Worm (Caenorhabditis elegans) whole organism, mixed stage, embryonic: ENCODE data around the gene far-2.

Source experiments
- M03D4.4 ChIP-seq: sonication (generic microtip); optimal IDR thresholded peaks from 2 replicates; lab custom pipeline; 2017; ENCODE audit warnings: mild to moderate bottlenecking, missing genetic modification characterization, missing compliant biosample characterization
- bed-3 ChIP-seq: fragments of 200-800 bp; sonication (Bioruptor generic); optimal IDR thresholded peaks from 3 replicates; lab custom pipeline; 2018; ENCODE audit warnings: mild to moderate bottlenecking, missing genetic modification characterization, moderate library complexity, missing compliant biosample characterization
- blmp-1 ChIP-seq: fragments of 150-350 bp; optimal IDR thresholded peaks from 2 replicates; lab custom pipeline; 2014; ENCODE audit warnings: missing biosample characterization, missing genetic modification characterization
- ceh-39 ChIP-seq: fragments of 150-350 bp; optimal IDR thresholded peaks from 2 replicates; lab custom pipeline; 2014; ENCODE audit warnings: missing biosample characterization, missing genetic modification characterization
- ceh-43 ChIP-seq: fragments of 200-800 bp; sonication (Bioruptor generic); optimal IDR thresholded peaks from 2 replicates; lab custom pipeline; 2018; ENCODE audit warnings: mild to moderate bottlenecking, missing genetic modification characterization, moderate library complexity, missing compliant biosample characterization
- ceh-83 ChIP-seq: fragments of 200-800 bp; sonication (Bioruptor generic); optimal IDR thresholded peaks from 2 replicates; lab custom pipeline; 2018; ENCODE audit warnings: mild to moderate bottlenecking, missing genetic modification characterization, missing compliant biosample characterization
- ces-1 ChIP-seq: fragments of 150-350 bp; optimal IDR thresholded peaks from 2 replicates; lab custom pipeline; 2014; ENCODE audit warnings: missing biosample characterization, missing genetic modification reagents, missing genetic modification characterization
- cnd-1 ChIP-seq: fragments of 200-800 bp; sonication (Bioruptor generic); optimal IDR thresholded peaks from 2 replicates; lab custom pipeline; 2018; ENCODE audit warnings: mild to moderate bottlenecking, missing genetic modification characterization, missing compliant biosample characterization
- drap-1 ChIP-seq: fragments of 200-800 bp; sonication (Bioruptor generic); optimal IDR thresholded peaks from 3 replicates; lab custom pipeline; 2018; ENCODE audit warnings: mild to moderate bottlenecking, missing genetic modification characterization, missing compliant biosample characterization
- elt-1 ChIP-seq: sonication (generic microtip); optimal IDR thresholded peaks from 2 replicates; lab custom pipeline; 2017; ENCODE audit warnings: missing genetic modification characterization, mild to moderate bottlenecking, missing compliant biosample characterization, antibody characterized with exemption, moderate library complexity, borderline replicate concordance; ENCODE audit not compliant: insufficient read depth
- elt-3 ChIP-seq: fragments of 150-350 bp; optimal IDR thresholded peaks from 2 replicates; lab custom pipeline; 2014; ENCODE audit warnings: missing biosample characterization, missing genetic modification characterization
- flh-1 ChIP-seq: fragments of 200-800 bp; sonication (Bioruptor generic); optimal IDR thresholded peaks from 2 replicates; lab custom pipeline; 2018; ENCODE audit warnings: mild to moderate bottlenecking, missing genetic modification characterization, moderate library complexity, missing compliant biosample characterization
- ham-2 ChIP-seq: fragments of 200-800 bp; sonication (Bioruptor generic); optimal IDR thresholded peaks from 2 replicates; lab custom pipeline; 2018; ENCODE audit warnings: mild to moderate bottlenecking, missing genetic modification characterization, missing compliant biosample characterization
- hlh-1 ChIP-seq: fragments of 150-350 bp; optimal IDR thresholded peaks from 2 replicates; lab custom pipeline; 2014; ENCODE audit warnings: missing biosample characterization, missing genetic modification reagents, missing genetic modification characterization
- lin-13 ChIP-seq: fragments of 150-350 bp; optimal IDR thresholded peaks from 2 replicates; lab custom pipeline; 2014; ENCODE audit warnings: missing biosample characterization, missing genetic modification characterization
- lin-32 ChIP-seq: fragments of 200-800 bp; sonication (Bioruptor generic); optimal IDR thresholded peaks from 2 replicates; lab custom pipeline; 2018; ENCODE audit warnings: mild to moderate bottlenecking, missing genetic modification characterization, missing compliant biosample characterization
- lsy-2 ChIP-seq: fragments of 150-350 bp; optimal IDR thresholded peaks from 2 replicates; lab custom pipeline; 2014; ENCODE audit warnings: missing biosample characterization, missing genetic modification characterization
- mab-5 ChIP-seq: fragments of 150-350 bp; optimal IDR thresholded peaks from 2 replicates; lab custom pipeline; 2014; ENCODE audit warnings: missing biosample characterization, missing genetic modification characterization
- mep-1 ChIP-seq: fragments of 150-350 bp; optimal IDR thresholded peaks from 2 replicates; lab custom pipeline; 2017; ENCODE audit warnings: missing biosample characterization, missing genetic modification reagents, missing genetic modification characterization, inconsistent platforms
- mls-2 ChIP-seq: sonication (generic microtip); optimal IDR thresholded peaks from 2 replicates; lab custom pipeline; 2016; ENCODE audit warnings: mild to moderate bottlenecking, missing genetic modification characterization, moderate library complexity, missing compliant biosample characterization
- nhr-2 ChIP-seq: fragments of 150-350 bp; optimal IDR thresholded peaks from 2 replicates; lab custom pipeline; 2014; ENCODE audit warnings: missing biosample characterization, missing genetic modification characterization
- nhr-237 ChIP-seq: fragments of 150-350 bp; optimal IDR thresholded peaks from 2 replicates; lab custom pipeline; 2014; ENCODE audit warnings: missing biosample characterization, missing genetic modification characterization
- nhr-28 ChIP-seq: fragments of 150-350 bp; optimal IDR thresholded peaks from 2 replicates; lab custom pipeline; 2014; ENCODE audit warnings: missing biosample characterization, missing genetic modification characterization
- nhr-76 ChIP-seq: sonication (generic microtip); optimal IDR thresholded peaks from 2 replicates; lab custom pipeline; 2017; ENCODE audit warnings: missing biosample characterization, missing genetic modification characterization
- pha-4 ChIP-seq: fragments of 150-350 bp; optimal IDR thresholded peaks from 2 replicates; lab custom pipeline; 2018; ENCODE audit warnings: missing biosample characterization, missing genetic modification reagents, missing genetic modification characterization
- sem-2 ChIP-seq: fragments of 200-800 bp; sonication (Bioruptor generic); optimal IDR thresholded peaks from 2 replicates; lab custom pipeline; 2018; ENCODE audit warnings: mild to moderate bottlenecking, missing genetic modification characterization, missing compliant biosample characterization
- snpc-4 ChIP-seq: fragments of 150-350 bp; optimal IDR thresholded peaks from 2 replicates; lab custom pipeline; 2014; ENCODE audit warnings: missing biosample characterization, missing genetic modification characterization
- sptf-1 ChIP-seq: sonication (generic microtip); optimal IDR thresholded peaks from 2 replicates; lab custom pipeline; 2017; ENCODE audit warnings: mild to moderate bottlenecking, missing genetic modification characterization, moderate library complexity, missing compliant biosample characterization
- tbx-8 ChIP-seq: fragments of 200-800 bp; sonication (Bioruptor generic); optimal IDR thresholded peaks from 2 replicates; lab custom pipeline; 2018; ENCODE audit warnings: mild to moderate bottlenecking, missing genetic modification characterization, moderate library complexity, missing compliant biosample characterization
- unc-120 ChIP-seq: sonication (generic microtip); optimal IDR thresholded peaks from 2 replicates; lab custom pipeline; 2017; ENCODE audit warnings: missing genetic modification characterization, missing compliant biosample characterization; ENCODE audit not compliant: poor library complexity, severe bottlenecking
- unc-39 ChIP-seq: fragments of 150-350 bp; optimal IDR thresholded peaks from 2 replicates; lab custom pipeline; 2014; ENCODE audit warnings: missing biosample characterization, missing genetic modification characterization
- unc-62 ChIP-seq: fragments of 150-350 bp; optimal IDR thresholded peaks from 2 replicates; lab custom pipeline; 2014; ENCODE audit warnings: missing biosample characterization, missing genetic modification reagents, missing genetic modification characterization
- zip-8 ChIP-seq: fragments of 150-350 bp; optimal IDR thresholded peaks from 2 replicates; lab custom pipeline; 2014; ENCODE audit warnings: missing biosample characterization, missing genetic modification characterization

Gene far-2

DNA sequence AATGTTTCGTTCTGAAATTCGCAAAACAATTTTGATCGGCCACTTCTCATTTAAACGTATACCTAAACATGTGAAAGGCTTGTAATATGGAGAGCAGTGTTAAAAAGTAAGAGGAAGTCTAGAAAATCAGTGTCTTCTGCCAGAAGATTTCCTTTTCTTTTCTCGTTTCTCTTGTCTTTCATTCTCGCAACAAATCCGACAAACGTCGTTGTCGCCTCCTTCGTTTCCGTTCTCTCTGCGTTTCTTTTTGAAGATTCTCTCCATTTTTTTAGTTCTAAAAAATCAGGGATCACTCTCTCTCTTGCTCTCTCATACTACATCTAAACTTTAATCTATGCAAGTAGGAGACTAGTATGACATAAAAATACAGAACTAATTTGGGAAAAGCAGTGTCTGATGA is 34.4 kb upstream of the far-2 start:
- TF ChIP-seq pha-4 (tag; lab: Kevin White, UChicago), result no peak
- TF ChIP-seq tbx-8 (GFP tag; lab: Kevin White, UChicago), result no peak

DNA sequence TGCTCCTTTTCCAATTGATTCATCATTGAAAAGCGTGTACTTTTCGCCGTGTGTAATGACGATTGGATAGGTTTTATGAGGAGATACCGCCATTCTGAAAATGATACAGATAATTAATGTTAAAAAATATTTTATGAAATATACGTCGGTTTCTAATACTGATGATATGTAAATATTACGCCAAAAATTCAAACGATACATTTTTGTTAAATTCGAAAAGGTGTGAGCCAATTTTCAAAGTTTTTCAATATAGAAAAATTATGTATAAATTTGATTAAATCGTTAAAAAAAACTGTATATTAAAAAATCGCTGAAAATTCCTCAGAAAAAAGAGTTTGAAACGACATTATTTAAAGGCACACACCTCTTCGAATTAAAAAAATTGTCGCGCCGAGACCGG is 31.0 kb upstream of the far-2 start, which contains the start of gene ikke-1:
ikke-1 (minus strand) TSS at position 101 of the 400 bp plus-strand sequence.
- TF ChIP-seq sptf-1 (no peak), nhr-2 (peak; percentile 11)

DNA sequence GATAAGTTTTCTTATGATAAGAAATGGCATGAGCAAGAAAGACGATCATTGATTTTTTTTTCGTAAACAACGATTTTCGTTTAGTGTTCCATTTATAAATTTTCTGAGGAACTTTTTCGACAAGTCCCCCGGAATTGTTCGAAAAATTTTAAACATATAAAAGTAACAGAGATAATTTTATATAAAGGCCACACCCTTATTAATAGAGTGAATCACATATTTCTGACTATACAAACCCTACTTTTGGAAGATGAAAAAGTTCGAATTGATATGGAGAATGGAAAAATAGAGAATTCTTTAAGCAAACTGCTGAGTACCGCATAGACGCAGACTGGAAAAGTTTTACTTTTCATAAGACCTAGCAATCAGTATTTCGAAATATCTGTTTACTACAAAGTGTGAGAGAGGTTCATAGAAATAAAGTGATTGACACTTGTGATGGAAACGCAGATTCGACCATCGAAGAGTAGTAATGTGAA is 30.5 kb upstream of the far-2 start:
- TF ChIP-seq M03D4.4 (tag; lab: Kevin White, UChicago), result peak; percentile 18
- peak; percentile 12 for TF ChIP-seq mls-2 (tag; lab: Kevin White, UChicago)
- TF ChIP-seq hlh-1 (tag; lab: Kevin White, UChicago), result no peak
- TF ChIP-seq nhr-2, result peak; percentile 22
- no peak for TF ChIP-seq drap-1 (GFP tag; lab: Kevin White, UChicago)
- peak; percentile 23 for TF ChIP-seq ces-1 (GFP tag; lab: Kevin White, UChicago)
- TF ChIP-seq unc-62 (GFP tag; lab: Kevin White, UChicago), result peak; percentile 58
- TF ChIP-seq ceh-43 (GFP tag; lab: Kevin White, UChicago), result peak; percentile 6

DNA sequence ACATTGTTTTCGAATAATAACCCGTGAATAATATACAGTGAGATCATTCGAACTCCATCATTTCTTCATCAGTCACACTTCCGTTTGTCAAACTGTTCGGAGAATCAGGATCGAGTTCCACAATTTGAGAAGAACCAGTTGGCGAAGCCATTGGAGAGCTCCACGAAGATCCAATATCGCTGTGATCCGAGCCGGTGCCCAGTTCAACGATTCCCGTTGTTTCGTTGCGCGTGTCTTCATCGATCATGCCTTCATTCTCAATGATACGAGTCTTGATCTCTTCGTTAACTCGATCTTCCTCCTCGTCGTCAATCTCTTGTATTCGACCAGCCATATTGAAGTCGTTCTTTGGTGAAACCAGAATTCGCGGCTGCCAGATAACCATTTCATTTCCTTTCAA is 29.9 kb upstream of the far-2 start:
- TF ChIP-seq lsy-2, result no peak
- TF ChIP-seq ceh-43 (GFP tag; lab: Kevin White, UChicago), result no peak
- TF ChIP-seq mab-5 (tag; lab: Kevin White, UChicago), result no peak
- no peak for TF ChIP-seq drap-1 (GFP tag; lab: Kevin White, UChicago)
- no peak for TF ChIP-seq zip-8 (tag; lab: Kevin White, UChicago)

DNA sequence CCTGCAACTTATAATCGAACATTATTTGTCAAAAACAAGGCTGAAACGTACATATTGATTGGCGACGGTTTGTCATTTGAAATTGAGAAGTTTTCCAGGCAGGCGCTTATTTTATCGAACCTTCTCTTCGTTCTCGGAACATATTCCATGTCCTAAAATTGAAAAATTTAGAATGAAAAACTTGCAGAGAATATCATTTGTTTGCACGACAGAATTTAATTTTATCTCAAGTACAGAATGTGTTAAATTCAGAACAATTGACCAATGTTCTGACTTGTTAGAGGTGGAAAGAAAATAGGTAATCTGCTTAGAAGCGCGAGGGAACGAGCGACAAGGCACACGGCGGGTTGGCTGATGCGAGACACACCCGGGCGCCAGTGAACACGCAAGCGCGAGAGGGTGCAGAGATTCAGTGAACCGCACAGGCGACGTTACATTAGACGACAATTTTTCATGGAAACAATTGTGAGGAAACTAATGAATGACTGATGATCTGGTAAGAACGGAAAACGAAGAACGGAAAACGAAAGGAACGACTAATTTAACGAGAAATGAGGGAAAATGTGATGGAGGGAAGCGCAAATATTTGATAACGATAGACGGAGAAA is 29.2 kb upstream of the far-2 start:
- no peak for TF ChIP-seq unc-39 (tag; lab: Kevin White, UChicago)
- peak; percentile 28 for TF ChIP-seq mls-2 (tag; lab: Kevin White, UChicago)
- TF ChIP-seq nhr-2, result no peak
- TF ChIP-seq sptf-1, result no peak
- peak; percentile 47 for TF ChIP-seq ham-2 (GFP tag; lab: Kevin White, UChicago)
- TF ChIP-seq mab-5 (tag; lab: Kevin White, UChicago), result no peak
- TF ChIP-seq ces-1 (GFP tag; lab: Kevin White, UChicago), result peak; percentile 59

DNA sequence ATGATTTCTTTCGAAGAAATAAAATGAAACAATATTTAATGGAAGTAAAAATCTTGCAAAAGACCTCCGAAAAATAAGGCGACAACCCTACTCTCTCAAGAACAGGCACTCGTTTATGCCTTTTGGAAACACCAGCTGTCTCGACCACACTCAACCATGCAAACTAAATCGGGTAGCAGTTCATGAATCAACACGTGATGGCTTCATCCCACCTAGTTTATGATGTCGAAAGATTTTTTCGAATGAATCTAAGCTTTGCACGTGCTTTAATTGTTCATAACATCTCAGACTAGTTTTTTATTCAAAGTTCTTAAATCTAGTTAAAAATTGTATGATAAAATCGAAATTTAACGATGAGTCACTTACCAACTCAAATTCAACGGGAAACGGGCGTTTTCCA is 28.4 kb upstream of the far-2 start:
- no peak for TF ChIP-seq nhr-2
- peak; percentile 26 for TF ChIP-seq cnd-1 (tag; lab: Kevin White, UChicago)
- TF ChIP-seq flh-1 (GFP tag; lab: Kevin White, UChicago), result no peak

DNA sequence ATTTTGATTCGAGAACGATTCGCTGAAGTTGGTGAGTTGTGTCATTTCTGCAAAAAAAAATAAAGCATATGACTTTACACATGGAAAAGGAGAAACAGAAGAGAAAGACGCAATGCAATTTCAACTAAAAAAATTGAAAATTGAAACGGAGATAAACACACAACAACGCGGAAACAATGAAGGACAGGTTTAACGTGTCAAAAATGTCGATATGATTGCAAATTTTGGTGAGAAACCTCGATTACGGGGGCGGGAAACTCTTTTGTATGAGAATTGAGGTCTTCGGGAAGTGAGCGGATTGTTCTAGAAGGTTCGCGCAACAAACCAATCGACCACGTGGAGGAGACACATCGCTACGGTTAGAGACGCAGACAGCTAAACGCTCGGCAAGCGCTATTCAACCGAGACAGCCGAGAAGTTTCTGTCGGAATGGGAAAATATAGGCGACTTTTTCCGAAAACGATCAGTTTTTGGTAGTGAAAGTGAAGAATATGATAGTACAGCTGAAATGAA is 27.8 kb upstream of the far-2 start, which contains the start of gene R107.5:
R107.5 (minus strand) TSS at position 51 of the 513 bp plus-strand sequence.
- peak; percentile 91 for TF ChIP-seq mls-2 (tag; lab: Kevin White, UChicago)
- TF ChIP-seq zip-8 (tag; lab: Kevin White, UChicago), result no peak
- peak; percentile 1 for TF ChIP-seq sem-2
- TF ChIP-seq cnd-1 (tag; lab: Kevin White, UChicago), result peak; percentile 55
- peak; percentile 69 for TF ChIP-seq ceh-83 (GFP tag; lab: Kevin White, UChicago)
- peak; percentile 80 for TF ChIP-seq mep-1 (tag; lab: Kevin White, UChicago)
- no peak for TF ChIP-seq flh-1 (GFP tag; lab: Kevin White, UChicago)
- TF ChIP-seq ham-2 (GFP tag; lab: Kevin White, UChicago), result peak; percentile 92
- TF ChIP-seq hlh-1 (tag; lab: Kevin White, UChicago), result peak; percentile 20
- peak; percentile 92 for TF ChIP-seq ceh-39 (tag; lab: Kevin White, UChicago)
- TF ChIP-seq pha-4 (tag; lab: Kevin White, UChicago), result peak; percentile 97
- TF ChIP-seq unc-39 (tag; lab: Kevin White, UChicago), result no peak
- peak; percentile 34 for TF ChIP-seq bed-3 (GFP tag; lab: Kevin White, UChicago)
- peak; percentile 75 for TF ChIP-seq lsy-2
- peak; percentile 36 for TF ChIP-seq ceh-43 (GFP tag; lab: Kevin White, UChicago)
- TF ChIP-seq snpc-4, result no peak
- peak; percentile 74 for TF ChIP-seq ces-1 (GFP tag; lab: Kevin White, UChicago)
- TF ChIP-seq elt-1, result no peak
- no peak for TF ChIP-seq tbx-8 (GFP tag; lab: Kevin White, UChicago)
- no peak for TF ChIP-seq lin-32 (GFP tag; lab: Kevin White, UChicago)
- peak; percentile 72 for TF ChIP-seq nhr-237 (tag; lab: Kevin White, UChicago)
- TF ChIP-seq unc-120, result peak; percentile 33
- TF ChIP-seq M03D4.4 (tag; lab: Kevin White, UChicago), result peak; percentile 51
- peak; percentile 56 for TF ChIP-seq drap-1 (GFP tag; lab: Kevin White, UChicago)
- TF ChIP-seq sptf-1, result peak; percentile 69
- no peak for TF ChIP-seq nhr-76 (tag; lab: Kevin White, UChicago)
- peak; percentile 86 for TF ChIP-seq unc-62 (GFP tag; lab: Kevin White, UChicago)
- TF ChIP-seq blmp-1 (tag; lab: Kevin White, UChicago), result peak; percentile 66
- TF ChIP-seq elt-3 (tag; lab: Kevin White, UChicago), result peak; percentile 75
- peak; percentile 13 for TF ChIP-seq nhr-2
- TF ChIP-seq lin-13 (tag; lab: Kevin White, UChicago), result peak; percentile 89
- TF ChIP-seq nhr-28 (tag; lab: Kevin White, UChicago), result no peak
